Worm (Caenorhabditis elegans) whole organism, L2 larva: ENCODE data around the gene cgt-3.

Experiments used
- C34F6.9 ChIP-seq: fragments of 150-350 bp; optimal IDR thresholded peaks from 2 replicates; lab custom pipeline; 2014; ENCODE audit warnings: missing biosample characterization, missing genetic modification characterization
- F13H6.1 ChIP-seq: sonication (generic microtip); optimal IDR thresholded peaks from 2 replicates; lab custom pipeline; 2016; ENCODE audit warnings: missing genetic modification characterization, missing compliant biosample characterization
- R02D3.7 ChIP-seq: fragments of 150-350 bp; optimal IDR thresholded peaks from 2 replicates; lab custom pipeline; 2014; ENCODE audit warnings: missing biosample characterization, missing genetic modification characterization
- Y55F3AM.14 ChIP-seq: fragments of 200-800 bp; sonication (Bioruptor generic); optimal IDR thresholded peaks from 2 replicates; lab custom pipeline; 2018; ENCODE audit warnings: mild to moderate bottlenecking, missing genetic modification characterization, missing compliant biosample characterization
- ZK546.5 ChIP-seq: sonication (generic microtip); optimal IDR thresholded peaks from 2 replicates; lab custom pipeline; 2017; ENCODE audit warnings: missing biosample characterization, missing genetic modification characterization
- alr-1 ChIP-seq: fragments of 150-350 bp; optimal IDR thresholded peaks from 2 replicates; lab custom pipeline; 2014; ENCODE audit warnings: missing biosample characterization, missing genetic modification characterization
- aly-2 ChIP-seq: fragments of 150-350 bp; optimal IDR thresholded peaks from 2 replicates; lab custom pipeline; 2014; ENCODE audit warnings: missing biosample characterization, missing genetic modification characterization
- ama-1 ChIP-seq: fragments of 150-350 bp; optimal IDR thresholded peaks from 2 replicates; lab custom pipeline; 2018; ENCODE audit warnings: inconsistent platforms
- blmp-1 ChIP-seq: sonication (generic microtip); optimal IDR thresholded peaks from 2 replicates; lab custom pipeline; 2017; ENCODE audit warnings: missing genetic modification characterization, mild to moderate bottlenecking, missing compliant biosample characterization, antibody characterized with exemption, moderate library complexity; ENCODE audit not compliant: insufficient read depth
- ceh-16 ChIP-seq: fragments of 150-350 bp; optimal IDR thresholded peaks from 2 replicates; lab custom pipeline; 2014; ENCODE audit warnings: missing biosample characterization, missing genetic modification characterization
- ceh-82 ChIP-seq: fragments of 150-350 bp; optimal IDR thresholded peaks from 2 replicates; lab custom pipeline; 2014; ENCODE audit warnings: missing biosample characterization, missing genetic modification characterization
- crh-2 ChIP-seq: sonication (generic microtip); optimal IDR thresholded peaks from 2 replicates; lab custom pipeline; 2017; ENCODE audit warnings: missing biosample characterization, missing genetic modification characterization
- dmd-4 ChIP-seq: sonication (generic microtip); optimal IDR thresholded peaks from 2 replicates; lab custom pipeline; 2017; ENCODE audit warnings: missing biosample characterization, missing genetic modification characterization
- egl-27 ChIP-seq: sonication (generic microtip); optimal IDR thresholded peaks from 3 replicates; lab custom pipeline; 2017; ENCODE audit warnings: missing biosample characterization, missing genetic modification reagents, missing genetic modification characterization
- elt-1 ChIP-seq: fragments of 150-350 bp; optimal IDR thresholded peaks from 2 replicates; lab custom pipeline; 2014; ENCODE audit warnings: missing biosample characterization, missing genetic modification characterization
- elt-3 ChIP-seq: sonication (generic microtip); optimal IDR thresholded peaks from 2 replicates; lab custom pipeline; 2017; ENCODE audit warnings: missing biosample characterization, missing genetic modification characterization
- fos-1 ChIP-seq: fragments of 150-350 bp; optimal IDR thresholded peaks from 2 replicates; lab custom pipeline; 2014; ENCODE audit warnings: missing biosample characterization, missing genetic modification characterization
- gmeb-1 ChIP-seq: fragments of 150-350 bp; optimal IDR thresholded peaks from 2 replicates; lab custom pipeline; 2014; ENCODE audit warnings: missing biosample characterization, missing genetic modification characterization
- lin-11 ChIP-seq: fragments of 150-350 bp; sonication (generic microtip); optimal IDR thresholded peaks from 2 replicates; lab custom pipeline; 2014; ENCODE audit warnings: missing biosample characterization, missing genetic modification characterization, inconsistent platforms, mixed read lengths
- lin-13 ChIP-seq: fragments of 150-350 bp; optimal IDR thresholded peaks from 2 replicates; lab custom pipeline; 2014; ENCODE audit warnings: missing biosample characterization, missing genetic modification reagents, missing genetic modification characterization
- lin-39 ChIP-seq: fragments of 150-350 bp; optimal IDR thresholded peaks from 2 replicates; lab custom pipeline; 2014; ENCODE audit warnings: missing biosample characterization, missing genetic modification reagents, missing genetic modification characterization
- lsy-2 ChIP-seq, 2 experiments: fragments of 150-350 bp in 1 of 2; sonication (generic microtip) in 1 of 2; optimal IDR thresholded peaks; 2 replicates each; lab custom pipeline; 2014 to 2017; ENCODE audit warnings: missing biosample characterization in 2 of 2, missing genetic modification characterization in 2 of 2
- mab-5 ChIP-seq: fragments of 150-350 bp; optimal IDR thresholded peaks from 2 replicates; lab custom pipeline; 2014; ENCODE audit warnings: missing biosample characterization, missing genetic modification characterization
- mbf-1 ChIP-seq: sonication (generic microtip); optimal IDR thresholded peaks from 2 replicates; lab custom pipeline; 2017; ENCODE audit warnings: missing biosample characterization, missing genetic modification characterization
- mdl-1 ChIP-seq, 2 experiments: fragments of 150-350 bp in 1 of 2; sonication (generic microtip) in 1 of 2; optimal IDR thresholded peaks; 2 replicates each; lab custom pipeline; 2017; ENCODE audit warnings: missing biosample characterization in 2 of 2, missing genetic modification characterization in 2 of 2
- nhr-10 ChIP-seq: sonication (generic microtip); optimal IDR thresholded peaks from 2 replicates; lab custom pipeline; 2017; ENCODE audit warnings: missing biosample characterization, missing genetic modification characterization
- nhr-11 ChIP-seq: fragments of 150-350 bp; optimal IDR thresholded peaks from 2 replicates; lab custom pipeline; 2014; ENCODE audit warnings: missing biosample characterization, missing genetic modification characterization
- nhr-12 ChIP-seq: fragments of 150-350 bp; optimal IDR thresholded peaks from 2 replicates; lab custom pipeline; 2014; ENCODE audit warnings: missing biosample characterization, missing genetic modification characterization
- nhr-129 ChIP-seq: fragments of 150-350 bp; optimal IDR thresholded peaks from 2 replicates; lab custom pipeline; 2014; ENCODE audit warnings: missing biosample characterization, missing genetic modification characterization
- nhr-21 ChIP-seq: fragments of 150-350 bp; optimal IDR thresholded peaks from 2 replicates; lab custom pipeline; 2014; ENCODE audit warnings: missing biosample characterization, missing genetic modification characterization
- nhr-23 ChIP-seq: fragments of 150-350 bp; optimal IDR thresholded peaks from 2 replicates; lab custom pipeline; 2014; ENCODE audit warnings: missing biosample characterization, missing genetic modification reagents, missing genetic modification characterization
- nhr-237 ChIP-seq: fragments of 150-350 bp; optimal IDR thresholded peaks from 2 replicates; lab custom pipeline; 2014; ENCODE audit warnings: missing biosample characterization, missing genetic modification characterization
- nhr-25 ChIP-seq: fragments of 150-350 bp; sonication (generic microtip); optimal IDR thresholded peaks from 3 replicates; lab custom pipeline; 2014; ENCODE audit warnings: missing biosample characterization, missing genetic modification characterization
- nhr-6 ChIP-seq: fragments of 150-350 bp; optimal IDR thresholded peaks from 2 replicates; lab custom pipeline; 2014; ENCODE audit warnings: missing biosample characterization, missing genetic modification characterization
- nhr-77 ChIP-seq: fragments of 150-350 bp; optimal IDR thresholded peaks from 2 replicates; lab custom pipeline; 2014; ENCODE audit warnings: missing biosample characterization, missing genetic modification characterization
- peb-1 ChIP-seq: fragments of 150-350 bp; optimal IDR thresholded peaks from 2 replicates; lab custom pipeline; 2014; ENCODE audit warnings: missing biosample characterization, missing genetic modification characterization
- sem-4 ChIP-seq: fragments of 150-350 bp; optimal IDR thresholded peaks from 2 replicates; lab custom pipeline; 2014; ENCODE audit warnings: missing biosample characterization, missing genetic modification reagents, missing genetic modification characterization
- skn-1 ChIP-seq: sonication (generic microtip); optimal IDR thresholded peaks from 2 replicates; lab custom pipeline; 2017; ENCODE audit warnings: missing biosample characterization, missing genetic modification characterization
- sma-3 ChIP-seq: sonication (generic microtip); optimal IDR thresholded peaks from 2 replicates; lab custom pipeline; 2016; ENCODE audit warnings: missing genetic modification reagents, missing genetic modification characterization, missing compliant biosample characterization
- sma-9 ChIP-seq, 2 experiments: fragments of 150-350 bp in 1 of 2; sonication (generic microtip) in 1 of 2; optimal IDR thresholded peaks; 2 replicates each; lab custom pipeline; 2014 to 2016; ENCODE audit warnings: missing genetic modification characterization in 2 of 2, mild to moderate bottlenecking in 1 of 2, missing biosample characterization in 1 of 2, missing compliant biosample characterization in 1 of 2, missing genetic modification reagents in 1 of 2, moderate library complexity in 1 of 2
- snpc-4 ChIP-seq: fragments of 150-350 bp; optimal IDR thresholded peaks from 2 replicates; lab custom pipeline; 2014; ENCODE audit warnings: missing biosample characterization, missing genetic modification characterization
- unc-39 ChIP-seq: fragments of 150-350 bp; optimal IDR thresholded peaks from 2 replicates; lab custom pipeline; 2014; ENCODE audit warnings: missing biosample characterization, missing genetic modification characterization
- unc-55 ChIP-seq: fragments of 150-350 bp; sonication (generic microtip); optimal IDR thresholded peaks from 3 replicates; lab custom pipeline; 2014; ENCODE audit warnings: missing biosample characterization, missing genetic modification reagents, missing genetic modification characterization
- unc-62 ChIP-seq: fragments of 150-350 bp; optimal IDR thresholded peaks from 2 replicates; lab custom pipeline; 2014; ENCODE audit warnings: missing biosample characterization, missing genetic modification reagents, missing genetic modification characterization
- zag-1 ChIP-seq: fragments of 150-350 bp; optimal IDR thresholded peaks from 2 replicates; lab custom pipeline; 2014; ENCODE audit warnings: missing biosample characterization, missing genetic modification characterization
- ztf-1 ChIP-seq: fragments of 200-800 bp; sonication (Bioruptor generic); conservative IDR thresholded peaks from 2 replicates; pipeline ENCODE4 v1.3.6; 2022; ENCODE audit warnings: missing genetic modification characterization, missing compliant biosample characterization
- ztf-11 ChIP-seq: sonication (generic microtip); optimal IDR thresholded peaks from 2 replicates; lab custom pipeline; 2017; ENCODE audit warnings: missing biosample characterization, missing genetic modification characterization
- ztf-4 ChIP-seq: fragments of 150-350 bp; optimal IDR thresholded peaks from 2 replicates; lab custom pipeline; 2014; ENCODE audit warnings: missing biosample characterization, missing genetic modification characterization

The cgt-3 gene

ce11 chrII:5899865-5900486, 11.1 kb upstream of the cgt-3 start:
- TF ChIP-seq nhr-237 (tag; lab: Kevin White, UChicago) (no peak), fos-1 (tag; lab: Kevin White, UChicago) (peak; percentile 46), nhr-6 (tag; lab: Kevin White, UChicago) (no peak), nhr-23 (tag; lab: Kevin White, UChicago) (no peak), lin-13 (no peak), lin-11 (tag; lab: Kevin White, UChicago) (no peak), blmp-1 (peak; percentile 31), unc-39 (tag; lab: Kevin White, UChicago) (no peak), ceh-16 (no peak), egl-27 (no peak), lsy-2 (tag; optimal IDR thresholded peaks at IDR 0.05; lab: Kevin White, UChicago) (no peak)

DNA sequence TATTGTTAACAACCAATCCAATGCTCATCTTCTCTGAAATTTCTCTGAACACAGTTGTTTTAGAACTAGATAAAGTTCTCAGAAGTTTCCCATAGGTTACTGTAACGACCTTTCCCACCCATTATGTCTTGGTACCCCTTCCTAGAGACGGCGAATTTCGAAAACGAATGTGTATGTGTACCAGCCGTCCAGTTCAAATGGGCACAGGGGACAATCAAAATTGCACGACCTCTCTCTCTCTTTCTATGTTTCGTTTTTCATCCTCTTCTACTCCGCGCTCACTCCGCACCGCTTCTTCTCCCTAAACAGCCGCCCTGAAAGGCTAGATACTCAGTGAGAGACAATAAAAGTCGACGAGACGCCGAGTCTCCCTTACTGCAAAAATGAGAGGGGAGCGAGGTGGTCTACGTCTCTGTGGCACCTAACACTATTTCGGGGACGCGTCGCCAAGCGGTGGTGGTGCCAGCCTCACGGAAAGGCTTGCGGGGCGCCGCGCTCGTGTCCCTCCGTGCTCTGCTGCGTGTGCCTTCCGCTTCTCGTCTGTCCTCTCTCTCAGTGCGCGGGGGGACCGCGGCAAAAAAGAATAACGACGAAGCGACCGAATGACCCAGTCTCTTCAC, 9.6 kb upstream of the cgt-3 start:
- TF ChIP-seq snpc-4: no peak
- no peak for TF ChIP-seq R02D3.7 (tag; lab: Kevin White, UChicago)
- TF ChIP-seq nhr-6 (tag; lab: Kevin White, UChicago): no peak
- TF ChIP-seq nhr-77 (tag; lab: Kevin White, UChicago): no peak
- no peak for TF ChIP-seq nhr-10 (tag; lab: Kevin White, UChicago)
- no peak for TF ChIP-seq elt-1 (tag; lab: Kevin White, UChicago)
- TF ChIP-seq ama-1: no peak
- TF ChIP-seq nhr-21 (tag; lab: Kevin White, UChicago): peak; percentile 61
- TF ChIP-seq nhr-23 (tag; lab: Kevin White, UChicago): no peak
- TF ChIP-seq nhr-25 (tag; lab: Kevin White, UChicago): no peak
- no peak for TF ChIP-seq crh-2 (tag; lab: Kevin White, UChicago)
- no peak for TF ChIP-seq ZK546.5 (tag; lab: Kevin White, UChicago)
- TF ChIP-seq gmeb-1 (tag; lab: Kevin White, UChicago): no peak
- TF ChIP-seq unc-55 (GFP tag; lab: Kevin White, UChicago): peak; percentile 35
- no peak for TF ChIP-seq ztf-1 (GFP tag; lab: Robert Waterston, UW)
- no peak for TF ChIP-seq ztf-4 (tag; lab: Kevin White, UChicago)
- TF ChIP-seq egl-27: peak; percentile 22
- no peak for TF ChIP-seq C34F6.9 (tag; lab: Kevin White, UChicago)
- TF ChIP-seq ceh-82 (tag; lab: Kevin White, UChicago): no peak
- no peak for TF ChIP-seq aly-2 (tag; lab: Kevin White, UChicago)
- no peak for TF ChIP-seq lin-11 (tag; lab: Kevin White, UChicago)
- TF ChIP-seq nhr-237 (tag; lab: Kevin White, UChicago): no peak
- no peak for TF ChIP-seq alr-1 (tag; lab: Kevin White, UChicago)
- no peak for TF ChIP-seq sma-3
- no peak for TF ChIP-seq unc-62
- TF ChIP-seq peb-1 (tag; lab: Kevin White, UChicago): peak; percentile 46
- peak; percentile 18 for TF ChIP-seq lin-39
- peak; percentile 45 for TF ChIP-seq Y55F3AM.14 (GFP tag; lab: Kevin White, UChicago)
- peak; percentile 38 for TF ChIP-seq fos-1 (tag; lab: Kevin White, UChicago)
- no peak for TF ChIP-seq dmd-4 (tag; lab: Kevin White, UChicago)
- TF ChIP-seq skn-1 (tag; lab: Kevin White, UChicago): no peak
- peak; percentile 52 for TF ChIP-seq F13H6.1 (tag; lab: Kevin White, UChicago)
- TF ChIP-seq mdl-1 (tag; optimal IDR thresholded peaks at IDR 0.05; lab: Kevin White, UChicago): peak in 1 of 2 experiments; percentile 7
- no peak for TF ChIP-seq elt-3 (tag; lab: Kevin White, UChicago)
- no peak for TF ChIP-seq ztf-11 (tag; lab: Kevin White, UChicago)
- TF ChIP-seq blmp-1: no peak
- peak; percentile 39 for TF ChIP-seq zag-1
- TF ChIP-seq mbf-1 (tag; lab: Kevin White, UChicago): no peak
- TF ChIP-seq ceh-16: peak; percentile 11
- no peak for TF ChIP-seq nhr-12 (tag; lab: Kevin White, UChicago)
- peak; percentile 7 for TF ChIP-seq sem-4
- no peak for TF ChIP-seq lin-13
- no peak for TF ChIP-seq unc-39 (tag; lab: Kevin White, UChicago)
- no peak for TF ChIP-seq nhr-129 (tag; lab: Kevin White, UChicago)
- TF ChIP-seq nhr-11: no peak
- TF ChIP-seq sma-9 (GFP tag; optimal IDR thresholded peaks at IDR 0.05; lab: Kevin White, UChicago): peak; percentile 39
- no peak for TF ChIP-seq sma-9 (tag; optimal IDR thresholded peaks at IDR 0.05; lab: Kevin White, UChicago)
- TF ChIP-seq lsy-2 (tag; optimal IDR thresholded peaks at IDR 0.05; lab: Kevin White, UChicago): peak in 1 of 2 experiments; percentile 28
- TF ChIP-seq mab-5 (tag; lab: Kevin White, UChicago): no peak
